Fruit fly (Drosophila melanogaster) S2 (cell line): ENCODE data around the gene CG10252.

Experiments used
- CG8478 ChIP-seq: fragments of >200 bp; optimal IDR thresholded peaks from 2 replicates; lab custom pipeline; 2018
- CTCF ChIP-seq, 2 experiments: fragments of >200 bp; optimal IDR thresholded peaks; 2 replicates each; lab custom pipeline; 2018

DNA sequence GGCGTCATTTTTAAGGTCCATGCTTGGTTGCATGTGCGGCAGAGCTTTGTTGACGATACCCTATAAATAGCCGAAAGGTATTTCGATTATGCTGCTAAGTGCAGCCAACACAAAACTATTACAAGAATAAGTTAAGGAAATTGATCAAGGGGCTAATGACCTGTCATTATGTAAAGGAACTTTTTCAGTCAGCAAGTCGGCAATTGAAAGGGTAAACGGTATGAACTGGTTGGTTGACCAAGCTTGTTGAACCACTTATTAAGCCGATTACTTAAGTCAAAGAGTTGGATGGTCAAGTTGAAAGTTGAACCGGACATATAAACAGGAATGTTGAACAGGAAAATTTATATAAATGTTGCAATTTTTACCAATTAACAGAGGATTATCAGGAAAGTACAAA is 23.0 kb downstream of the CG10252 start:
- TF ChIP-seq CG8478 (lab: Kevin White, UChicago) = no peak
- TF ChIP-seq CTCF (optimal IDR thresholded peaks at IDR 0.05; lab: Kevin White, UChicago) = no peak
